Fruit fly (Drosophila melanogaster): ENCODE results near the gene mys.

mys gene

dm6 chrX:8110984-8111383 lies 49.5 kb downstream of the mys start (continued):
- TF ChIP-seq Dp (GFP tag; optimal IDR thresholded peaks at IDR 0.05) = no peak
- no peak for TF ChIP-seq mam (GFP tag; optimal IDR thresholded peaks at IDR 0.05)
- no peak for TF ChIP-seq CG8281 (tag; optimal IDR thresholded peaks at IDR 0.05)
- TF ChIP-seq cad (GFP tag; optimal IDR thresholded peaks at IDR 0.05) = no peak
- TF ChIP-seq CG11696 (GFP tag; IDR thresholded peaks at IDR 0.05) = no peak
- TF ChIP-seq chinmo (GFP tag; IDR thresholded peaks at IDR 0.05; ENCODE audit: partially characterized antibody) = peak; percentile 90; the same call in 2 of the 4 replicates
- no peak for TF ChIP-seq Chrac-16 (GFP tag; optimal IDR thresholded peaks at IDR 0.05)
- TF ChIP-seq sc (optimal IDR thresholded peaks at IDR 0.05) = no peak
- TF ChIP-seq sc (GFP tag; optimal IDR thresholded peaks at IDR 0.05) = no peak
- TF ChIP-seq Aef1 (GFP tag; IDR thresholded peaks at IDR 0.05) = no peak
- TF ChIP-seq Dref (GFP tag; IDR thresholded peaks at IDR 0.05) = no peak
- TF ChIP-seq CG13123 (GFP tag; optimal IDR thresholded peaks at IDR 0.05) = no peak
- TF ChIP-seq tap (tag; optimal IDR thresholded peaks at IDR 0.05) = no peak
- no peak for TF ChIP-seq CG11085 (GFP tag; IDR thresholded peaks at IDR 0.05)
- no peak for TF ChIP-seq CG14667 (GFP tag; IDR thresholded peaks at IDR 0.05)
- TF ChIP-seq hth (optimal IDR thresholded peaks at IDR 0.05) = no peak
- no peak for TF ChIP-seq CG4617 (GFP tag; optimal IDR thresholded peaks at IDR 0.05; ENCODE audit: borderline replicate concordance)

- TF ChIP-seq CG4707 (GFP tag; optimal IDR thresholded peaks at IDR 0.05) (no peak), hb (GFP tag; IDR thresholded peaks at IDR 0.05; ENCODE audit: partially characterized antibody) (no peak), Ada2b (GFP tag; IDR thresholded peaks at IDR 0.05) (peak; percentile 16; the same call in 1 of the 2 replicates), cwo (GFP tag; optimal IDR thresholded peaks at IDR 0.05) (peak; percentile 51), Dip2 (GFP tag; IDR thresholded peaks at IDR 0.05) (no peak), kni (GFP tag; optimal IDR thresholded peaks at IDR 0.05) (no peak), CG15011 (GFP tag; optimal IDR thresholded peaks at IDR 0.05) (peak; percentile 11), sob (GFP tag; IDR thresholded peaks at IDR 0.05) (no peak), Deaf1 (tag; optimal IDR thresholded peaks at IDR 0.05) (no peak), ATbp (GFP tag; optimal IDR thresholded peaks at IDR 0.05) (no peak), CG10321 (GFP tag; IDR thresholded peaks at IDR 0.05) (no peak), TFAM (GFP tag; optimal IDR thresholded peaks at IDR 0.05) (no peak), gcm (GFP tag; optimal IDR thresholded peaks at IDR 0.05) (no peak), MTF-1 (GFP tag; optimal IDR thresholded peaks at IDR 0.05; ENCODE audit: borderline replicate concordance) (no peak), CG12769 (tag; optimal IDR thresholded peaks at IDR 0.05) (no peak), CG7357 (GFP tag; IDR thresholded peaks at IDR 0.05) (no peak), emc (GFP tag; optimal IDR thresholded peaks at IDR 0.05) (no peak), CG8359 (GFP tag; optimal IDR thresholded peaks at IDR 0.05; ENCODE audit: borderline replicate concordance) (no peak), ci (GFP tag; IDR thresholded peaks at IDR 0.05) (no peak), CG1647 (GFP tag; optimal IDR thresholded peaks at IDR 0.05) (no peak), pan (optimal IDR thresholded peaks at IDR 0.05) (no peak), pan (GFP tag; optimal IDR thresholded peaks at IDR 0.05 in 1 of 2, IDR thresholded peaks at IDR 0.05 in 1 of 2) (peak in 1 of 2 experiments; percentile 50), CG34376 (GFP tag; optimal IDR thresholded peaks at IDR 0.05) (peak; percentile 19), tio (GFP tag; optimal IDR thresholded peaks at IDR 0.05) (no peak), Doc3 (GFP tag; IDR thresholded peaks at IDR 0.05; ENCODE audit: partially characterized antibody) (no peak), sisA (GFP tag; IDR thresholded peaks at IDR 0.05) (no peak), crol (GFP tag; IDR thresholded peaks at IDR 0.05) (no peak), CG11093 (GFP tag; IDR thresholded peaks at IDR 0.05) (no peak), Ets97D (GFP tag; optimal IDR thresholded peaks at IDR 0.05) (no peak), trh (GFP tag; optimal IDR thresholded peaks at IDR 0.05) (no peak), CG1603 (tag; optimal IDR thresholded peaks at IDR 0.05) (no peak), CG10274 (GFP tag; optimal IDR thresholded peaks at IDR 0.05) (no peak), CG34224 (GFP tag; IDR thresholded peaks at IDR 0.05; ENCODE audit: partially characterized antibody) (no peak), Stat92E (GFP tag; optimal IDR thresholded peaks at IDR 0.05) (no peak), Dad (GFP tag; optimal IDR thresholded peaks at IDR 0.05) (no peak)
Measured at dm6 chrX:8112715-8113114, 51.3 kb downstream of the mys start.
